Worm (Caenorhabditis elegans) whole organism, L1 larva: ENCODE results near the gene ent-3.
A peak's percentile ranks its signal among the peaks of the same experiment; 100 is the strongest.
"Not testable (repeated sequence)": the region's sequence is repeated elsewhere in the genome, so short reads cannot be mapped to it uniquely, and the experiment has no call there.

Experiments
- C16A3.4 ChIP-seq: fragments of 150-350 bp; optimal IDR thresholded peaks from 2 replicates; lab custom pipeline; 2014; ENCODE audit warnings: missing biosample characterization, missing genetic modification characterization
- aha-1 ChIP-seq: fragments of 150-350 bp; optimal IDR thresholded peaks from 2 replicates; lab custom pipeline; 2014; ENCODE audit warnings: missing biosample characterization, missing genetic modification characterization
- blmp-1 ChIP-seq: fragments of 150-350 bp; optimal IDR thresholded peaks from 2 replicates; lab custom pipeline; 2014; ENCODE audit warnings: missing biosample characterization, missing genetic modification characterization
- ceh-8 ChIP-seq: fragments of 200-800 bp; sonication (Bioruptor generic); optimal IDR thresholded peaks from 2 replicates; lab custom pipeline; 2018; ENCODE audit warnings: mild to moderate bottlenecking, missing genetic modification characterization, moderate library complexity, missing compliant biosample characterization
- ceh-82 ChIP-seq, 3 experiments: fragments of 150-350 bp in 1 of 3; sonication (generic microtip) in 2 of 3; optimal IDR thresholded peaks; 2 replicates each; lab custom pipeline; 2014 to 2017; ENCODE audit warnings: missing biosample characterization in 3 of 3, missing genetic modification characterization in 3 of 3
- ceh-90 ChIP-seq: sonication (generic microtip); optimal IDR thresholded peaks from 2 replicates; lab custom pipeline; 2016; ENCODE audit warnings: missing genetic modification characterization, missing compliant biosample characterization
- dpl-1 ChIP-seq, 3 experiments: fragments of 150-350 bp in 2 of 3; sonication (generic microtip) in 1 of 3; optimal IDR thresholded peaks; 2 replicates each; lab custom pipeline; 2014 to 2017; ENCODE audit warnings: missing biosample characterization in 3 of 3, missing genetic modification characterization in 3 of 3, missing genetic modification reagents in 3 of 3
- efl-1 ChIP-seq, 4 experiments: fragments of 150-350 bp; optimal IDR thresholded peaks in 3 of 4; peaks in 1 of 4; 1 replicate in 1 of 4; 2 replicates in 3 of 4; lab custom pipeline; 2014; ENCODE audit warnings: missing biosample characterization in 2 of 4, missing genetic modification characterization in 2 of 4, missing genetic modification reagents in 2 of 4
- efl-3 ChIP-seq: fragments of 200-800 bp; sonication (Bioruptor generic); optimal IDR thresholded peaks from 2 replicates; lab custom pipeline; 2018; ENCODE audit warnings: mild to moderate bottlenecking, missing genetic modification characterization, missing compliant biosample characterization
- elt-2 ChIP-seq: sonication (generic microtip); optimal IDR thresholded peaks from 2 replicates; lab custom pipeline; 2016; ENCODE audit warnings: missing genetic modification characterization, mild to moderate bottlenecking, inconsistent platforms, missing compliant biosample characterization, missing genetic modification reagents
- elt-3 ChIP-seq, 6 experiments: fragments of 150-350 bp in 1 of 6; sonication (generic microtip); optimal IDR thresholded peaks; 2 replicates each; lab custom pipeline; 2017 to 2018; ENCODE audit warnings: missing biosample characterization in 6 of 6, missing genetic modification characterization in 6 of 6, inconsistent platforms in 1 of 6
- fkh-4 ChIP-seq: sonication (generic microtip); optimal IDR thresholded peaks from 2 replicates; lab custom pipeline; 2016; ENCODE audit warnings: missing compliant biosample characterization, missing genetic modification characterization, borderline replicate concordance
- fkh-8 ChIP-seq: sonication (generic microtip); optimal IDR thresholded peaks from 2 replicates; lab custom pipeline; 2016; ENCODE audit warnings: mild to moderate bottlenecking, missing genetic modification characterization, missing compliant biosample characterization
- fos-1 ChIP-seq: fragments of 150-350 bp; optimal IDR thresholded peaks from 2 replicates; lab custom pipeline; 2014; ENCODE audit warnings: missing biosample characterization, missing genetic modification characterization
- grh-1 ChIP-seq: fragments of 200-800 bp; sonication (Bioruptor generic); IDR thresholded peaks from 2 replicates; pipeline ENCODE4 v1.3.6; 2022; ENCODE audit warnings: missing genetic modification reagents, missing genetic modification characterization, missing compliant biosample characterization
- hlh-4 ChIP-seq: sonication (generic microtip); optimal IDR thresholded peaks from 2 replicates; lab custom pipeline; 2016; ENCODE audit warnings: mild to moderate bottlenecking, missing genetic modification characterization, missing compliant biosample characterization
- lin-14 ChIP-seq: fragments of 200-800 bp; sonication (Bioruptor generic); optimal IDR thresholded peaks from 2 replicates; lab custom pipeline; 2018; ENCODE audit warnings: mild to moderate bottlenecking, missing genetic modification characterization, moderate library complexity, missing compliant biosample characterization
- lin-35 ChIP-seq, 2 experiments: fragments of 150-350 bp; optimal IDR thresholded peaks; 2 replicates each; lab custom pipeline; 2014; ENCODE audit warnings: missing biosample characterization in 2 of 2, missing genetic modification characterization in 2 of 2, missing genetic modification reagents in 2 of 2
- lsy-2 ChIP-seq, 2 experiments: fragments of 150-350 bp; optimal IDR thresholded peaks; 2 replicates each; lab custom pipeline; 2014; ENCODE audit warnings: missing biosample characterization in 2 of 2, missing genetic modification characterization in 2 of 2
- mdl-1 ChIP-seq, 2 experiments: fragments of 150-350 bp; optimal IDR thresholded peaks; 2 replicates each; lab custom pipeline; 2014 to 2017; ENCODE audit warnings: missing biosample characterization in 2 of 2, missing genetic modification characterization in 2 of 2, inconsistent platforms in 1 of 2
- mef-2 ChIP-seq: fragments of 150-350 bp; optimal IDR thresholded peaks from 2 replicates; lab custom pipeline; 2014; ENCODE audit warnings: missing biosample characterization, missing genetic modification characterization
- mep-1 ChIP-seq: fragments of 150-350 bp; optimal IDR thresholded peaks from 2 replicates; lab custom pipeline; 2014; ENCODE audit warnings: missing biosample characterization, missing genetic modification characterization
- nhr-19 ChIP-seq: fragments of 200-800 bp; sonication (Bioruptor generic); conservative IDR thresholded peaks from 2 replicates; pipeline ENCODE4 v1.3.6; 2022; ENCODE audit warnings: missing genetic modification characterization, missing compliant biosample characterization
- nhr-20 ChIP-seq: sonication (generic microtip); optimal IDR thresholded peaks from 2 replicates; lab custom pipeline; 2016; ENCODE audit warnings: mild to moderate bottlenecking, missing genetic modification characterization, missing compliant biosample characterization
- nhr-237 ChIP-seq: fragments of 150-350 bp; optimal IDR thresholded peaks from 2 replicates; lab custom pipeline; 2014; ENCODE audit warnings: missing biosample characterization, missing genetic modification characterization
- nhr-47 ChIP-seq: sonication (generic microtip); optimal IDR thresholded peaks from 2 replicates; lab custom pipeline; 2016; ENCODE audit warnings: mild to moderate bottlenecking, missing genetic modification characterization, moderate library complexity, missing compliant biosample characterization
- nhr-71 ChIP-seq: sonication (generic microtip); optimal IDR thresholded peaks from 2 replicates; lab custom pipeline; 2016; ENCODE audit warnings: mild to moderate bottlenecking, missing genetic modification characterization, moderate library complexity, missing compliant biosample characterization
- nhr-77 ChIP-seq: fragments of 150-350 bp; optimal IDR thresholded peaks from 2 replicates; lab custom pipeline; 2014; ENCODE audit warnings: missing biosample characterization, missing genetic modification characterization
- nhr-84 ChIP-seq: sonication (generic microtip); optimal IDR thresholded peaks from 2 replicates; lab custom pipeline; 2017; ENCODE audit warnings: missing biosample characterization, missing genetic modification characterization
- nhr-85 ChIP-seq: sonication (generic microtip); peaks from one replicate; lab custom pipeline; 2016; ENCODE audit warnings: missing genetic modification characterization, inconsistent platforms, missing compliant biosample characterization
- nhr-90 ChIP-seq: sonication (generic microtip); optimal IDR thresholded peaks from 2 replicates; lab custom pipeline; 2016; ENCODE audit warnings: mild to moderate bottlenecking, missing genetic modification characterization, missing compliant biosample characterization; ENCODE audit not compliant: poor library complexity
- pag-3 ChIP-seq: sonication (generic microtip); optimal IDR thresholded peaks from 2 replicates; lab custom pipeline; 2017; ENCODE audit warnings: missing genetic modification characterization, mild to moderate bottlenecking, missing compliant biosample characterization, antibody characterized with exemption, borderline replicate concordance; ENCODE audit not compliant: insufficient read depth
- rnt-1 ChIP-seq: sonication (generic microtip); optimal IDR thresholded peaks from 2 replicates; lab custom pipeline; 2016; ENCODE audit warnings: mild to moderate bottlenecking, missing genetic modification characterization, moderate library complexity, missing compliant biosample characterization
- skn-1 ChIP-seq: fragments of 150-350 bp; optimal IDR thresholded peaks from 2 replicates; lab custom pipeline; 2014; ENCODE audit warnings: missing biosample characterization, missing genetic modification characterization
- snu-23 ChIP-seq: sonication (generic microtip); optimal IDR thresholded peaks from 2 replicates; lab custom pipeline; 2016; ENCODE audit warnings: missing genetic modification characterization, missing compliant biosample characterization
- sox-4 ChIP-seq: sonication (generic microtip); optimal IDR thresholded peaks from 2 replicates; lab custom pipeline; 2016; ENCODE audit warnings: missing genetic modification characterization, missing compliant biosample characterization
- sup-37 ChIP-seq: fragments of 200-800 bp; sonication (Bioruptor generic); optimal IDR thresholded peaks from 2 replicates; lab custom pipeline; 2018; ENCODE audit warnings: mild to moderate bottlenecking, missing genetic modification characterization, missing compliant biosample characterization
- unc-86 ChIP-seq: sonication (generic microtip); optimal IDR thresholded peaks from 2 replicates; lab custom pipeline; 2016; ENCODE audit warnings: missing genetic modification characterization, missing compliant biosample characterization
- unc-98 ChIP-seq: fragments of 200-800 bp; sonication (Bioruptor generic); IDR thresholded peaks from 2 replicates; pipeline ENCODE4 v1.3.6; 2022; ENCODE audit warnings: missing genetic modification characterization, missing compliant biosample characterization
- xbp-1 ChIP-seq: sonication (generic microtip); optimal IDR thresholded peaks from 2 replicates; lab custom pipeline; 2016; ENCODE audit warnings: missing genetic modification characterization, missing compliant biosample characterization
- ztf-11 ChIP-seq, 2 experiments: sonication (generic microtip); optimal IDR thresholded peaks; 2 replicates each; lab custom pipeline; 2016 to 2017; ENCODE audit warnings: missing genetic modification characterization in 2 of 2, missing biosample characterization in 1 of 2, missing compliant biosample characterization in 1 of 2
- ztf-4 ChIP-seq: fragments of 150-350 bp; optimal IDR thresholded peaks from 2 replicates; lab custom pipeline; 2014; ENCODE audit warnings: missing biosample characterization, missing genetic modification characterization

Gene ent-3

DNA sequence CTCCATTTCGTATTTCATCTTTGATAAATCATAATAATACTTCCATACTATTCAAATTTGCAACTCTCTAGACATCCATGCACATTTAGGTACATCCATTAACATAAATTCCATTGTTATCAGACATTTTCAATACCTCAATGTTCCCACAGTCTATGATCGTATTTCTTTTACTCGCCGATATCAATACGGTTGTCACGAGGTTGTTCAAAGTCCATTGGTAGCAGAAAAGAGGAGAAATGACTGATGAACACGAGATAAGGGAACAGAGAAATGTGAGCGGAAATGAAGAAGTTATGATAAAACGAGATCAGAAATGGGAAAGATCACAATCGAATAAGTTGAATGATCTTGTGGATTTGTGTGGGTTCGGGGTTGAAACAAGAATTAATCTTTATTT is 23.0 kb downstream of the ent-3 start:
- TF ChIP-seq lsy-2 (tag; optimal IDR thresholded peaks at IDR 0.05; lab: Kevin White, UChicago), result peak in 1 of 2 experiments; percentile 13
- no peak for TF ChIP-seq C16A3.4
- TF ChIP-seq ceh-8 (GFP tag; lab: Kevin White, UChicago), result no peak
- TF ChIP-seq fkh-8 (tag; lab: Kevin White, UChicago), result no peak
- TF ChIP-seq rnt-1 (tag; lab: Kevin White, UChicago), result no peak
- TF ChIP-seq lin-35 (GFP tag; optimal IDR thresholded peaks at IDR 0.05; lab: Kevin White, UChicago), result peak in 1 of 2 experiments; percentile 52
- TF ChIP-seq mdl-1 (tag; optimal IDR thresholded peaks at IDR 0.05; lab: Kevin White, UChicago), result peak in 1 of 2 experiments; percentile 54
- TF ChIP-seq nhr-19 (GFP tag; lab: Robert Waterston, UW), result 0 out of 2 replicates have a peak, but pooled peaks have one; percentile 20
- TF ChIP-seq blmp-1 (tag; lab: Kevin White, UChicago), result peak; percentile 90
- TF ChIP-seq nhr-85 (tag; lab: Kevin White, UChicago), result peak; percentile 70
- peak; percentile 29 for TF ChIP-seq snu-23 (GFP tag; lab: Kevin White, UChicago)
- peak; percentile 68 for TF ChIP-seq lin-14 (GFP tag; lab: Kevin White, UChicago)
- peak; percentile 57 for TF ChIP-seq nhr-20
- peak; percentile 22 for TF ChIP-seq nhr-90
- TF ChIP-seq efl-1 (optimal IDR thresholded peaks at IDR 0.05; lab: Kevin White, UChicago), result no peak
- peak in 1 of 2 experiments; percentile 84 for TF ChIP-seq efl-1 (GFP tag; optimal IDR thresholded peaks at IDR 0.05 in 1 of 2; lab: Kevin White, UChicago)
- peak; percentile 78 for TF ChIP-seq elt-2 (tag; lab: Kevin White, UChicago)
- TF ChIP-seq elt-3 (tag; optimal IDR thresholded peaks at IDR 0.05; lab: Kevin White, UChicago), result peak in 2 of 6 experiments; percentile 29 to 94

ce11 chrV:14210743-14211142 is 25.1 kb downstream of the ent-3 start, which contains the start of gene str-230:
TSS of gene str-230 (minus strand) at chrV:14210843.
- no peak for TF ChIP-seq lin-35 (GFP tag; optimal IDR thresholded peaks at IDR 0.05; lab: Kevin White, UChicago)
- no peak for TF ChIP-seq fkh-4 (tag; lab: Kevin White, UChicago)
- peak; percentile 38 for TF ChIP-seq hlh-4 (tag; lab: Kevin White, UChicago)
- TF ChIP-seq nhr-47, result peak; percentile 30
- no peak for TF ChIP-seq nhr-237 (tag; lab: Kevin White, UChicago)
- no peak for TF ChIP-seq mep-1
- peak; percentile 24 for TF ChIP-seq nhr-71 (tag; lab: Kevin White, UChicago)
- no peak for TF ChIP-seq fos-1 (tag; lab: Kevin White, UChicago)
- no peak for TF ChIP-seq mef-2 (tag; lab: Kevin White, UChicago)
- TF ChIP-seq sup-37 (GFP tag; lab: Kevin White, UChicago), result no peak
- no peak for TF ChIP-seq skn-1 (tag; lab: Kevin White, UChicago)

DNA sequence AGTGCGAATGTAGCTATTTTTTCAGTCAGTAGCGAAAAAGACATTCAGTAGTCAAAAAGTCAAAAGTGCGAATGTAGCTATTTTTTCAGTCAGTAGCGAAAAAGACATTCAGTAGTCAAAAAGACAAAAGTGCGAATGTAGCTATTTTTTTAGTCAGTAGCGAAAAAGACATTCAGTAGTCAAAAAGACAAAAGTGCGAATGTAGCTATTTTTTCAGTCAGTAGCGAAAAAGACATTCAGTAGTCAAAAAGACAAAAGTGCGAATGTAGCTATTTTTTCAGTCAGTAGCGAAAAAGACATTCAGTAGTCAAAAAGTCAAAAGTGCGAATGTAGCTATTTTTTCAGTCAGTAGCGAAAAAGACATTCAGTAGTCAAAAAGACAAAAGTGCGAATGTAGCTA is 30.6 kb downstream of the ent-3 start, which contains the start of gene T16A9.3:
T16A9.3 (plus strand) TSS at position 301 of the 400 bp plus-strand sequence.
- not testable (repeated sequence) for TF ChIP-seq aha-1 (tag; lab: Kevin White, UChicago); ztf-4 (tag; lab: Kevin White, UChicago); lin-14 (GFP tag; lab: Kevin White, UChicago)

DNA sequence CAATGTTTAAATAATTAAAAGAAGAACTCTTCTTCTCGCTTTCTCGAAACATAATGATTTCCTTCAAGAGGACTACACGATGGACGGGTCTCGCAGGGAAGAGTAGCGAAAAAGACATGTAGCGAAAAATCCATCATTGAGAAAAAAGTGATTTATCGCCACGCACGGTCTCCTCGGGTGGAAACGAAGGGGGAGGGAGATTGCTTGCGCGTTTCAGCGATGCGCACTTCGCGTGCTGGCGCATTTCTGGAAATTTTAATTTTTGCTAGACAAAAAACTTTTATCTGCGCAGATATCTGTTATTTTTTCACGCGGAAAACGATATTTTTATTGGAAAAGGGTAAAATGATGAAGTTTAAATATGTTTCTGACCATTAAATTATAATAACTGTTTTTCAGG is 32.0 kb downstream of the ent-3 start:
- TF ChIP-seq nhr-19 (GFP tag; lab: Robert Waterston, UW), result peak; percentile 68
- TF ChIP-seq grh-1 (GFP tag; lab: Robert Waterston, UW), result peak; percentile 59
- TF ChIP-seq, all 84 proteins: peak for 2; not testable (repeated sequence) for 82

ce11 chrV:14200086-14200485 is 35.8 kb downstream of the ent-3 start:
- peak; percentile 99 for TF ChIP-seq nhr-71 (tag; lab: Kevin White, UChicago)
- TF ChIP-seq ztf-4 (tag; lab: Kevin White, UChicago), result peak; percentile 90
- peak in 1 of 2 experiments; percentile 58 for TF ChIP-seq ztf-11 (tag; optimal IDR thresholded peaks at IDR 0.05; lab: Kevin White, UChicago)
- TF ChIP-seq nhr-84 (tag; lab: Kevin White, UChicago), result no peak
- TF ChIP-seq fkh-8 (tag; lab: Kevin White, UChicago), result peak; percentile 86
- TF ChIP-seq dpl-1 (GFP tag; optimal IDR thresholded peaks at IDR 0.05; lab: Kevin White, UChicago), result peak; percentile 54 to 66 (median 62)
- TF ChIP-seq ceh-82 (tag; optimal IDR thresholded peaks at IDR 0.05; lab: Kevin White, UChicago), result peak; percentile 84 to 93 (median 90)
- TF ChIP-seq nhr-77, result peak; percentile 93
- TF ChIP-seq efl-3, result no peak
- peak; percentile 74 for TF ChIP-seq unc-98 (GFP tag; lab: Robert Waterston, UW)
- peak; percentile 57 for TF ChIP-seq unc-86
- peak; percentile 34 for TF ChIP-seq ceh-8 (GFP tag; lab: Kevin White, UChicago)
- peak; percentile 91 for TF ChIP-seq nhr-47
- TF ChIP-seq sox-4 (tag; lab: Kevin White, UChicago), result no peak
- peak in 1 of 2 experiments; percentile 96 for TF ChIP-seq mdl-1 (tag; optimal IDR thresholded peaks at IDR 0.05; lab: Kevin White, UChicago)
- TF ChIP-seq ceh-90 (tag; lab: Kevin White, UChicago), result no peak
- TF ChIP-seq xbp-1 (tag; lab: Kevin White, UChicago), result peak; percentile 87
- TF ChIP-seq pag-3 (tag; lab: Kevin White, UChicago), result no peak
